Worm (Caenorhabditis elegans): Measurements from ENCODE around the gene epic-1.

DNA sequence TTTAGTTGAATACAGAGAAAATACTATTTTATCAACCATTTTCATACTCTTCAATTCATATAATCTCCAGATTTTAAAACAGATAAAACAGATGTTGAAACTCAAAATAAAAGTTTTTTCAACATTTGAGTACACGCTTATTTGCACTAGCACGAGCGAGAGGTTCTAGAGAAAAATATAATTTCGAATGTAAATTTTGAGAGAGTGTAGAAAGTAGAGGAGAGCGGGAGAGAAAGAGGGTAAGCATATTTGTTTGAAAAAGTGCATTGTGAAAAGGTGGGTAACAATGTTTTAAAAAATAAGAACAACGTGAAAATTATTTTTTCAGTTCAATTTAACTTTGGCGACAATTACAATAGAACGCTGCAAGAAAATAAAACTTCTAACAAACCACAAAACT, 3.9 kb downstream of the epic-1 start:
- TF ChIP-seq flt-1 (GFP tag; IDR thresholded peaks at IDR 0.05) (no peak), ztf-29 (GFP tag; IDR thresholded peaks at IDR 0.05) (no peak), klf-2 (GFP tag; conservative IDR thresholded peaks at IDR 0.05) (no peak), ztf-23 (GFP tag; IDR thresholded peaks at IDR 0.05) (no peak), med-1 (GFP tag; optimal IDR thresholded peaks at IDR 0.05; ENCODE audit: insufficient read depth) (no peak), tab-1 (GFP tag; IDR thresholded peaks at IDR 0.05) (no peak)
